Worm (Caenorhabditis elegans): ENCODE measurements around the gene clec-147.

The clec-147 gene

DNA sequence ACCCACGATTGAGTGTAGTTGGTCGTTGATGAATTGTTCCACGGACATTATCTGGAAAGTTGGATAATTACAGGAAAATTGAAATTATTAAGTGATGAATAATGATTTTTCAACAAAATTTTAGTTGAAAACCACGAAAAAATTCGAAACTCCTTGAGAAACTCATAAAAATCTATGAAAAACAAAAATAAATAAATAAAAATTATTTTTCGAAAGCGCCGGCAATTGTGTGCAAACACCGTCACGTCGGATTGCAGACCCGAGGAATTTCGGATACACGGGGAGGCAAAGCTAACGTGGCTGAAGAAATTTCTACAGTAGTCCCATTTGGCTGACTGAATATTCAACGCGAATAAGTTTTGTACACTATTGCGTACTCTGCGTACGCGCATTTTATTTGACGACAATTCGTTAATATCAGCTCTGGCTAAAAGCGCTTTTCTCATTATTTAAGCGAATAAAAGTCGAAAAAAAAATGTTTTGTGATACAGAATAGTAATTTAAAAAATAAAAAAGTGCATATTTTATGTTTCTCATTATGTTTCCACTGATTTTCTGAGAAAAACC lies 24.0 kb upstream of the clec-147 start, which contains the start of gene mog-4:
Gene mog-4 (minus strand): TSS at position 51 of the 567 bp plus-strand sequence.
- TF ChIP-seq ceh-43 (GFP tag; optimal IDR thresholded peaks at IDR 0.05) (peak; percentile 8), bed-3 (GFP tag; optimal IDR thresholded peaks at IDR 0.05) (peak; percentile 1), lsy-2 (tag; optimal IDR thresholded peaks at IDR 0.05) (peak; percentile 95), unc-120 (tag; optimal IDR thresholded peaks at IDR 0.05; ENCODE audit: poor library complexity, severe bottlenecking) (peak; percentile 25), cnd-1 (tag; optimal IDR thresholded peaks at IDR 0.05) (peak; percentile 20), mls-2 (tag; optimal IDR thresholded peaks at IDR 0.05) (peak; percentile 20), mep-1 (tag; optimal IDR thresholded peaks at IDR 0.05) (peak; percentile 37), sptf-1 (tag; optimal IDR thresholded peaks at IDR 0.05) (peak; percentile 7), ces-1 (GFP tag; optimal IDR thresholded peaks at IDR 0.05) (peak; percentile 71), ham-2 (GFP tag; optimal IDR thresholded peaks at IDR 0.05) (peak; percentile 76), nhr-237 (tag; optimal IDR thresholded peaks at IDR 0.05) (peak; percentile 81), lin-13 (tag; optimal IDR thresholded peaks at IDR 0.05) (peak; percentile 46), drap-1 (GFP tag; optimal IDR thresholded peaks at IDR 0.05) (peak; percentile 21)

ce11 chrII:14555019-14555418 lies 17.4 kb upstream of the clec-147 start:
- TF ChIP-seq nhr-237 (tag; optimal IDR thresholded peaks at IDR 0.05) = no peak
- peak; percentile 30 for TF ChIP-seq ces-1 (GFP tag; optimal IDR thresholded peaks at IDR 0.05)

ce11 chrII:14550613-14551012 lies 13.0 kb upstream of the clec-147 start, which contains the start of gene nlp-41:
Gene nlp-41, plus strand, starts transcription at chrII:14550913.
- TF ChIP-seq pha-4 (tag; optimal IDR thresholded peaks at IDR 0.05) (no peak), M03D4.4 (tag; optimal IDR thresholded peaks at IDR 0.05) (no peak), unc-62 (GFP tag; optimal IDR thresholded peaks at IDR 0.05) (no peak), sptf-1 (tag; optimal IDR thresholded peaks at IDR 0.05) (no peak), nhr-12 (tag; optimal IDR thresholded peaks at IDR 0.05) (no peak), nhr-2 (tag; optimal IDR thresholded peaks at IDR 0.05) (no peak), lin-13 (tag; optimal IDR thresholded peaks at IDR 0.05) (no peak), mls-2 (tag; optimal IDR thresholded peaks at IDR 0.05) (no peak), tbx-8 (GFP tag; optimal IDR thresholded peaks at IDR 0.05) (no peak), ceh-43 (GFP tag; optimal IDR thresholded peaks at IDR 0.05) (no peak), nhr-237 (tag; optimal IDR thresholded peaks at IDR 0.05) (no peak), nhr-28 (tag; optimal IDR thresholded peaks at IDR 0.05) (no peak), mep-1 (tag; optimal IDR thresholded peaks at IDR 0.05) (no peak), ceh-39 (tag; optimal IDR thresholded peaks at IDR 0.05) (no peak)

- TF ChIP-seq mls-2 (tag; optimal IDR thresholded peaks at IDR 0.05) (no peak), hlh-1 (tag; optimal IDR thresholded peaks at IDR 0.05) (no peak), zip-8 (tag; optimal IDR thresholded peaks at IDR 0.05) (no peak), sem-2 (GFP tag; optimal IDR thresholded peaks at IDR 0.05) (no peak), snpc-4 (tag; optimal IDR thresholded peaks at IDR 0.05) (no peak), unc-62 (GFP tag; optimal IDR thresholded peaks at IDR 0.05) (no peak), nhr-76 (tag; optimal IDR thresholded peaks at IDR 0.05) (no peak), cnd-1 (tag; optimal IDR thresholded peaks at IDR 0.05) (no peak), pha-4 (tag; optimal IDR thresholded peaks at IDR 0.05) (no peak), nhr-237 (tag; optimal IDR thresholded peaks at IDR 0.05) (no peak), unc-120 (tag; optimal IDR thresholded peaks at IDR 0.05; ENCODE audit: poor library complexity, severe bottlenecking) (no peak), M03D4.4 (tag; optimal IDR thresholded peaks at IDR 0.05) (no peak), ceh-43 (GFP tag; optimal IDR thresholded peaks at IDR 0.05) (no peak), ceh-39 (tag; optimal IDR thresholded peaks at IDR 0.05) (no peak), sptf-1 (tag; optimal IDR thresholded peaks at IDR 0.05) (no peak), mab-5 (tag; optimal IDR thresholded peaks at IDR 0.05) (no peak), nhr-28 (tag; optimal IDR thresholded peaks at IDR 0.05) (no peak), ztf-11 (tag; optimal IDR thresholded peaks at IDR 0.05) (no peak)
These were observed 11.1 kb upstream of the clec-147 start, which contains the start of gene gcy-29 for ce11 chrII:14548691-14549090. Gene gcy-29, minus strand, starts transcription at chrII:14548791.

ce11 chrII:14540551-14540950 lies 2.9 kb upstream of the clec-147 start:
- TF ChIP-seq blmp-1 (tag; optimal IDR thresholded peaks at IDR 0.05) (no peak), lin-13 (tag; optimal IDR thresholded peaks at IDR 0.05) (no peak), unc-120 (tag; optimal IDR thresholded peaks at IDR 0.05; ENCODE audit: poor library complexity, severe bottlenecking) (no peak), sem-2 (GFP tag; optimal IDR thresholded peaks at IDR 0.05) (no peak), elt-3 (tag; optimal IDR thresholded peaks at IDR 0.05) (no peak), nhr-237 (tag; optimal IDR thresholded peaks at IDR 0.05) (no peak), flh-1 (GFP tag; optimal IDR thresholded peaks at IDR 0.05) (no peak), unc-39 (tag; optimal IDR thresholded peaks at IDR 0.05) (no peak), pha-4 (tag; optimal IDR thresholded peaks at IDR 0.05) (no peak)

Data from whole organism, mixed stage, embryonic.